Fruit fly (Drosophila melanogaster): ENCODE results near the gene Pmi.

DNA sequence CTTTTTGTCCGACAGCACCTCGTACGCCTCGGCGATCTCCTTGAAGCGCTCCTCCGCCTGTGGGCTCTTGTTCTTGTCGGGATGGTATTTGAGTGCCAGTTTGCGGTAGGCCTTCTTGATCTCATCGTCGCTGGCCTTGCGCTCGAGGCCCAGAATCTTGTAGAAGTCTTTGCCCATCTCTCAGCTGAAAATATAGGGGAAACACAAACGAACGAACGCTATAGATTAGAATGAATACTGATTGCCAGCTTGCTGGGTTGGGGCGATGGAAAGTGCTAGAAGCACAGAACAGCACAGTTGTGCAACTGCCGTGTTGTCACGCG lies 28.5 kb upstream of the Pmi start:
- TF ChIP-seq h (optimal IDR thresholded peaks at IDR 0.05) (no peak), Doc2 (GFP tag; IDR thresholded peaks at IDR 0.05) (no peak), CG8478 (optimal IDR thresholded peaks at IDR 0.05) (no peak), kay (GFP tag; optimal IDR thresholded peaks at IDR 0.05) (no peak), dmrt11E (tag; optimal IDR thresholded peaks at IDR 0.05) (no peak), CG14965 (GFP tag; optimal IDR thresholded peaks at IDR 0.05; ENCODE audit: borderline replicate concordance) (no peak), cato (GFP tag; optimal IDR thresholded peaks at IDR 0.05; ENCODE audit: borderline replicate concordance) (no peak), CG4730 (GFP tag; IDR thresholded peaks at IDR 0.05) (no peak), Hr39 (optimal IDR thresholded peaks at IDR 0.05) (no peak), stwl (tag; optimal IDR thresholded peaks at IDR 0.05) (no peak), CG30403 (GFP tag; optimal IDR thresholded peaks at IDR 0.05) (no peak), CG31441 (GFP tag; IDR thresholded peaks at IDR 0.05) (no peak)

Data from whole organism, embryonic.